Worm (Caenorhabditis elegans): Measurements from ENCODE around the gene Y37E11B.5.
"Not testable (repeated sequence)": the region's sequence is repeated elsewhere in the genome, so short reads cannot be mapped to it uniquely, and the experiment has no call there.

Y37E11B.5 gene

ce11 chrIV:3582806-3583205 is 15.5 kb downstream of the Y37E11B.5 start, which contains the start of gene blos-7:
TSS of gene blos-7 (minus strand) at chrIV:3582906.
- not testable (repeated sequence) for TF ChIP-seq nhr-237, unc-39, nhr-12 (tag; optimal IDR thresholded peaks at IDR 0.05)

- TF ChIP-seq mab-5 (tag; optimal IDR thresholded peaks at IDR 0.05) (no peak), mep-1 (tag; optimal IDR thresholded peaks at IDR 0.05) (peak; percentile 44)
Measured at ce11 chrIV:3579477-3579975, 18.8 kb downstream of the Y37E11B.5 start, which contains the start of gene Y37E11B.1. TSS of gene Y37E11B.1 (plus strand) at chrIV:3579621.

ce11 chrIV:3578667-3579066 is 19.7 kb downstream of the Y37E11B.5 start:
- TF ChIP-seq ztf-11 (tag; optimal IDR thresholded peaks at IDR 0.05) (no peak), flh-1 (GFP tag; optimal IDR thresholded peaks at IDR 0.05) (no peak), drap-1 (GFP tag; optimal IDR thresholded peaks at IDR 0.05) (no peak), unc-120 (tag; optimal IDR thresholded peaks at IDR 0.05; ENCODE audit: poor library complexity, severe bottlenecking) (peak; percentile 28)

ce11 chrIV:3578155-3578554 is 20.2 kb downstream of the Y37E11B.5 start, which contains the start of gene Y37E11B.2:
TSS of gene Y37E11B.2 (plus strand) at chrIV:3578455.
- no peak for TF ChIP-seq ceh-39 (tag; optimal IDR thresholded peaks at IDR 0.05)
- TF ChIP-seq drap-1 (GFP tag; optimal IDR thresholded peaks at IDR 0.05): no peak
- TF ChIP-seq nhr-12 (tag; optimal IDR thresholded peaks at IDR 0.05): no peak
- no peak for TF ChIP-seq sptf-1 (tag; optimal IDR thresholded peaks at IDR 0.05)
- no peak for TF ChIP-seq flh-1 (GFP tag; optimal IDR thresholded peaks at IDR 0.05)
- no peak for TF ChIP-seq nhr-237 (tag; optimal IDR thresholded peaks at IDR 0.05)
- TF ChIP-seq nhr-28 (tag; optimal IDR thresholded peaks at IDR 0.05): no peak
- no peak for TF ChIP-seq lin-13 (tag; optimal IDR thresholded peaks at IDR 0.05)
- TF ChIP-seq nhr-2 (tag; optimal IDR thresholded peaks at IDR 0.05): no peak
- no peak for TF ChIP-seq nhr-76 (tag; optimal IDR thresholded peaks at IDR 0.05)
- no peak for TF ChIP-seq unc-62 (GFP tag; optimal IDR thresholded peaks at IDR 0.05)
- no peak for TF ChIP-seq ztf-11 (tag; optimal IDR thresholded peaks at IDR 0.05)
- TF ChIP-seq ces-1 (GFP tag; optimal IDR thresholded peaks at IDR 0.05): no peak

- TF ChIP-seq ceh-43 (GFP tag; optimal IDR thresholded peaks at IDR 0.05): no peak
- no peak for TF ChIP-seq ceh-83 (GFP tag; optimal IDR thresholded peaks at IDR 0.05)
- TF ChIP-seq mls-2 (tag; optimal IDR thresholded peaks at IDR 0.05): no peak
- no peak for TF ChIP-seq snpc-4 (tag; optimal IDR thresholded peaks at IDR 0.05)
- no peak for TF ChIP-seq unc-62 (GFP tag; optimal IDR thresholded peaks at IDR 0.05)
- no peak for TF ChIP-seq ztf-11 (tag; optimal IDR thresholded peaks at IDR 0.05)
- TF ChIP-seq nhr-28 (tag; optimal IDR thresholded peaks at IDR 0.05): no peak
Measured at ce11 chrIV:3570612-3571011, 27.7 kb downstream of the Y37E11B.5 start.

ce11 chrIV:3568608-3569007 is 29.7 kb downstream of the Y37E11B.5 start, which contains the start of gene otpl-1:
TSS of gene otpl-1 (plus strand) at chrIV:3568979.
- TF ChIP-seq cnd-1 (tag; optimal IDR thresholded peaks at IDR 0.05) (no peak), nhr-237 (tag; optimal IDR thresholded peaks at IDR 0.05) (no peak), sptf-1 (tag; optimal IDR thresholded peaks at IDR 0.05) (no peak)

ce11 chrIV:3564901-3565300 is 33.5 kb downstream of the Y37E11B.5 start, which contains the start of gene sre-5:
TSS of gene sre-5 (plus strand) at chrIV:3565201.
- TF ChIP-seq unc-39 (tag; optimal IDR thresholded peaks at IDR 0.05) (no peak), hlh-1 (tag; optimal IDR thresholded peaks at IDR 0.05) (no peak), snpc-4 (tag; optimal IDR thresholded peaks at IDR 0.05) (no peak), nhr-28 (tag; optimal IDR thresholded peaks at IDR 0.05) (no peak), lsy-2 (tag; optimal IDR thresholded peaks at IDR 0.05) (no peak), M03D4.4 (tag; optimal IDR thresholded peaks at IDR 0.05) (no peak), tbx-8 (GFP tag; optimal IDR thresholded peaks at IDR 0.05) (no peak), nhr-12 (tag; optimal IDR thresholded peaks at IDR 0.05) (no peak), pha-4 (tag; optimal IDR thresholded peaks at IDR 0.05) (no peak), lin-13 (tag; optimal IDR thresholded peaks at IDR 0.05) (no peak), mab-5 (tag; optimal IDR thresholded peaks at IDR 0.05) (no peak), lin-32 (GFP tag; optimal IDR thresholded peaks at IDR 0.05) (no peak), mep-1 (tag; optimal IDR thresholded peaks at IDR 0.05) (no peak)
